Fruit fly (Drosophila melanogaster): ENCODE data around the gene Phyhd1.

Gene Phyhd1

dm6 chr3R:10631807-10632206 lies 48.9 kb downstream of the Phyhd1 start:
- TF ChIP-seq CG7045 (GFP tag; optimal IDR thresholded peaks at IDR 0.05) (no peak), CG1620 (GFP tag; optimal IDR thresholded peaks at IDR 0.05) (no peak), Hr96 (GFP tag; optimal IDR thresholded peaks at IDR 0.05) (no peak), kay (GFP tag; ENCODE audit: borderline replicate concordance) (no peak), cnc (optimal IDR thresholded peaks at IDR 0.05) (no peak), Crg-1 (GFP tag; optimal IDR thresholded peaks at IDR 0.05) (no peak), bab1 (GFP tag; optimal IDR thresholded peaks at IDR 0.05) (no peak), CG12768 (GFP tag; optimal IDR thresholded peaks at IDR 0.05) (no peak), Mnt (GFP tag; optimal IDR thresholded peaks at IDR 0.05) (no peak), CG5204 (GFP tag; optimal IDR thresholded peaks at IDR 0.05) (no peak), pad (GFP tag; optimal IDR thresholded peaks at IDR 0.05) (no peak), CG33017 (tag; optimal IDR thresholded peaks at IDR 0.05) (no peak), cic (GFP tag; optimal IDR thresholded peaks at IDR 0.05) (no peak), Clk (GFP tag; optimal IDR thresholded peaks at IDR 0.05) (no peak), CG11617 (GFP tag; optimal IDR thresholded peaks at IDR 0.05) (no peak), CG14711 (tag; optimal IDR thresholded peaks at IDR 0.05) (no peak)

dm6 chr3R:10629973-10630372 lies 50.8 kb downstream of the Phyhd1 start:
- TF ChIP-seq Crg-1 (GFP tag; optimal IDR thresholded peaks at IDR 0.05) (no peak), CG14711 (tag; optimal IDR thresholded peaks at IDR 0.05) (no peak), Hr96 (GFP tag; optimal IDR thresholded peaks at IDR 0.05) (no peak), ovo (GFP tag; optimal IDR thresholded peaks at IDR 0.05) (no peak)

- no peak for TF ChIP-seq CG7045 (GFP tag; optimal IDR thresholded peaks at IDR 0.05)
- TF ChIP-seq CG33017 (tag; optimal IDR thresholded peaks at IDR 0.05) = no peak
- TF ChIP-seq Hr96 (GFP tag; optimal IDR thresholded peaks at IDR 0.05) = no peak
- no peak for TF ChIP-seq Clk (GFP tag; optimal IDR thresholded peaks at IDR 0.05)
- no peak for TF ChIP-seq Mnt (GFP tag; optimal IDR thresholded peaks at IDR 0.05)
- no peak for TF ChIP-seq toe (GFP tag; optimal IDR thresholded peaks at IDR 0.05)
- TF ChIP-seq tj (GFP tag; optimal IDR thresholded peaks at IDR 0.05) = no peak
- no peak for TF ChIP-seq CG7101 (tag; optimal IDR thresholded peaks at IDR 0.05)
- TF ChIP-seq bab1 (GFP tag; optimal IDR thresholded peaks at IDR 0.05) = no peak
- TF ChIP-seq ovo (GFP tag; optimal IDR thresholded peaks at IDR 0.05) = no peak
- TF ChIP-seq kay (GFP tag; ENCODE audit: borderline replicate concordance) = no peak
- TF ChIP-seq Crg-1 (GFP tag; optimal IDR thresholded peaks at IDR 0.05) = no peak
- no peak for TF ChIP-seq cnc (optimal IDR thresholded peaks at IDR 0.05)
- TF ChIP-seq CG1620 (GFP tag; optimal IDR thresholded peaks at IDR 0.05) = no peak
- no peak for TF ChIP-seq CG11617 (GFP tag; optimal IDR thresholded peaks at IDR 0.05)
- TF ChIP-seq pad (GFP tag; optimal IDR thresholded peaks at IDR 0.05) = no peak
- TF ChIP-seq CG14711 (tag; optimal IDR thresholded peaks at IDR 0.05) = no peak
These were observed 52.5 kb downstream of the Phyhd1 start for dm6 chr3R:10628234-10628633.
